Fruit fly (Drosophila melanogaster): ENCODE results near the gene CG9427.

Gene CG9427

DNA sequence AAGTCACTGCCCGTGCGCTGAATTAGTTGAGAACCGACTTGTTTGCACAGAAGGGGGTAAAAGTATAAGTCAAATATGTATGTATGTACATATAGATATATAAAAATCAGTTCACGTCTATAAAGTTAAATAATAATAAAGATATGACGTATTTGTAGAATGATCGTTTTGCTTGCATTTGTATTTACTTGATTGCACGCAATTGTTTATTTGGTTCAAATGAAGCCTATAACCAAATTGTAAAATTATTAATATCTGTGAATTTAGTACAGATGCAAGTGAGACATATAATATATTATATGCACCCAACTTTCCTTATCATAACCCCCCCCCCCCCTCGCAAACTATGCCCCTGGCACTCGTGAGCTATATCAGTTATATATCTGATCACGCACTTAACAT lies 26.2 kb downstream of the CG9427 start (continued):
- peak; percentile 26 for TF ChIP-seq CG6683 (GFP tag; optimal IDR thresholded peaks at IDR 0.05)
- no peak for TF ChIP-seq sna (GFP tag; IDR thresholded peaks at IDR 0.05; ENCODE audit: partially characterized antibody)
- TF ChIP-seq Mad (GFP tag; optimal IDR thresholded peaks at IDR 0.05), result no peak
- peak; percentile 16 for TF ChIP-seq gsb-n (tag; optimal IDR thresholded peaks at IDR 0.05)
- TF ChIP-seq sisA (GFP tag; IDR thresholded peaks at IDR 0.05), result no peak
- TF ChIP-seq eyg (GFP tag; optimal IDR thresholded peaks at IDR 0.05), result no peak
- no peak for TF ChIP-seq CG6254 (GFP tag; optimal IDR thresholded peaks at IDR 0.05)
- no peak for TF ChIP-seq h (optimal IDR thresholded peaks at IDR 0.05)
- no peak for TF ChIP-seq pum (GFP tag; optimal IDR thresholded peaks at IDR 0.05)
- TF ChIP-seq cg (GFP tag; optimal IDR thresholded peaks at IDR 0.05), result no peak
- TF ChIP-seq Poxn (GFP tag; IDR thresholded peaks at IDR 0.05), result no peak
- TF ChIP-seq Taf1 (GFP tag; IDR thresholded peaks at IDR 0.05), result peak; percentile 24; the same call in 1 of the 2 replicates
- no peak for TF ChIP-seq BEAF-32 (GFP tag; optimal IDR thresholded peaks at IDR 0.05)
- TF ChIP-seq HmgD (GFP tag; optimal IDR thresholded peaks at IDR 0.05), result no peak
- TF ChIP-seq HLHmδ (GFP tag; optimal IDR thresholded peaks at IDR 0.05), result no peak
- TF ChIP-seq aop (GFP tag; IDR thresholded peaks at IDR 0.05), result no peak
- TF ChIP-seq fru (optimal IDR thresholded peaks at IDR 0.05), result no peak
- peak; percentile 51 for TF ChIP-seq Sox100B (GFP tag; optimal IDR thresholded peaks at IDR 0.05)
- no peak for TF ChIP-seq CG6654 (GFP tag; optimal IDR thresholded peaks at IDR 0.05)
- peak; percentile 57 for TF ChIP-seq ranshi (GFP tag; IDR thresholded peaks at IDR 0.05)
- no peak for TF ChIP-seq org-1 (GFP tag; optimal IDR thresholded peaks at IDR 0.05)
- peak; percentile 30; the same call in 1 of the 2 replicates for TF ChIP-seq lmd (GFP tag; IDR thresholded peaks at IDR 0.05)
- no peak for TF ChIP-seq maf-S (GFP tag; optimal IDR thresholded peaks at IDR 0.05)
- no peak for TF ChIP-seq CG9876 (GFP tag; optimal IDR thresholded peaks at IDR 0.05)
- TF ChIP-seq CG2678 (tag; optimal IDR thresholded peaks at IDR 0.05), result peak; percentile 86
- no peak for TF ChIP-seq zen2 (GFP tag; IDR thresholded peaks at IDR 0.05; ENCODE audit: partially characterized antibody)
- TF ChIP-seq fd3F (GFP tag; optimal IDR thresholded peaks at IDR 0.05), result peak; percentile 32
- no peak for TF ChIP-seq E2f2 (GFP tag; IDR thresholded peaks at IDR 0.05)
- TF ChIP-seq sens-2 (GFP tag; IDR thresholded peaks at IDR 0.05), result no peak
- no peak for TF ChIP-seq vnd (GFP tag; IDR thresholded peaks at IDR 0.05; ENCODE audit: partially characterized antibody)
- no peak for TF ChIP-seq CG8478 (optimal IDR thresholded peaks at IDR 0.05)
- no peak for TF ChIP-seq CG4854 (GFP tag; optimal IDR thresholded peaks at IDR 0.05)
- peak; percentile 67 for TF ChIP-seq ATbp (GFP tag; optimal IDR thresholded peaks at IDR 0.05)
- TF ChIP-seq CG32772 (GFP tag; IDR thresholded peaks at IDR 0.05), result no peak
- TF ChIP-seq CG12104 (GFP tag; optimal IDR thresholded peaks at IDR 0.05), result peak; percentile 40
- TF ChIP-seq tio (GFP tag; optimal IDR thresholded peaks at IDR 0.05), result peak; percentile 23
- TF ChIP-seq YL-1 (GFP tag; optimal IDR thresholded peaks at IDR 0.05), result no peak
- peak; percentile 62 for TF ChIP-seq CG10147 (GFP tag; optimal IDR thresholded peaks at IDR 0.05)
- TF ChIP-seq Xbp1 (GFP tag; optimal IDR thresholded peaks at IDR 0.05), result no peak
- TF ChIP-seq Nf-YC (tag; optimal IDR thresholded peaks at IDR 0.05), result no peak
- no peak for TF ChIP-seq CG10565 (GFP tag; optimal IDR thresholded peaks at IDR 0.05)
- no peak for TF ChIP-seq CG17186 (GFP tag; optimal IDR thresholded peaks at IDR 0.05)
- TF ChIP-seq Fer1 (GFP tag; optimal IDR thresholded peaks at IDR 0.05), result peak; percentile 68
- TF ChIP-seq zfh1 (GFP tag; IDR thresholded peaks at IDR 0.05), result no peak
- no peak for TF ChIP-seq CkIIα-i1 (GFP tag; IDR thresholded peaks at IDR 0.05)
- peak; percentile 63 for TF ChIP-seq CG2120 (GFP tag; optimal IDR thresholded peaks at IDR 0.05)
- peak; percentile 54 for TF ChIP-seq CG18619 (GFP tag; optimal IDR thresholded peaks at IDR 0.05)
- TF ChIP-seq nom (GFP tag; optimal IDR thresholded peaks at IDR 0.05), result peak; percentile 13
- TF ChIP-seq slou (GFP tag; optimal IDR thresholded peaks at IDR 0.05), result no peak
- TF ChIP-seq CG9609 (GFP tag; optimal IDR thresholded peaks at IDR 0.05), result no peak
- no peak for TF ChIP-seq CG14014 (GFP tag; IDR thresholded peaks at IDR 0.05)
- TF ChIP-seq TFAM (GFP tag; optimal IDR thresholded peaks at IDR 0.05), result no peak
- TF ChIP-seq Ptx1 (GFP tag; IDR thresholded peaks at IDR 0.05), result peak; percentile 13; the same call in 1 of the 2 replicates

Measured in whole organism, embryonic.